Fruit fly (Drosophila melanogaster) whole organism, embryonic: ENCODE results near the gene Hexim.

Experiments used
- Asciz ChIP-seq: fragments of 200-800 bp; sonication (Bioruptor generic); optimal IDR thresholded peaks from 2 replicates; lab custom pipeline; 2017; ENCODE audit warnings: missing biosample characterization, mild to moderate bottlenecking, missing genetic modification characterization, missing genetic modification reagents
- Awh ChIP-seq: fragments of 200-800 bp; sonication (Bioruptor generic); IDR thresholded peaks from 2 replicates; pipeline ENCODE4, ENCODE4 v1.3.6; 2022; ENCODE audit warnings: missing biosample characterization, missing genetic modification characterization
- CG10267 ChIP-seq: fragments of 200-800 bp; sonication (Bioruptor generic); optimal IDR thresholded peaks from 2 replicates; lab custom pipeline; 2018; ENCODE audit warnings: missing biosample characterization, mild to moderate bottlenecking, missing genetic modification characterization, moderate library complexity
- CG11695 ChIP-seq: fragments of 200-800 bp; sonication (Bioruptor generic); IDR thresholded peaks from 3 replicates; pipeline ENCODE4 v1.3.6; 2022; ENCODE audit warnings: missing biosample characterization, missing genetic modification characterization
- CG11696 ChIP-seq: fragments of 200-800 bp; sonication (Bioruptor generic); IDR thresholded peaks from 2 replicates; pipeline ENCODE4 v1.3.6; 2022; ENCODE audit warnings: missing biosample characterization, missing genetic modification characterization
- CG1233 ChIP-seq: fragments of 200-800 bp; sonication (Bioruptor generic); optimal IDR thresholded peaks from 4 replicates; lab custom pipeline; 2018; ENCODE audit warnings: missing biosample characterization, mild to moderate bottlenecking, missing genetic modification characterization
- CG12942 ChIP-seq: fragments of 200-800 bp; sonication (Bioruptor generic); optimal IDR thresholded peaks from 3 replicates; lab custom pipeline; 2016; ENCODE audit warnings: missing biosample characterization, missing genetic modification characterization
- CG13775 ChIP-seq: fragments of 200-800 bp; sonication (Bioruptor generic); optimal IDR thresholded peaks from 3 replicates; lab custom pipeline; 2017; ENCODE audit warnings: missing biosample characterization, mild to moderate bottlenecking, missing genetic modification characterization
- CG15269 ChIP-seq: fragments of 200-800 bp; sonication (Bioruptor generic); optimal IDR thresholded peaks from 2 replicates; lab custom pipeline; 2018; ENCODE audit warnings: missing biosample characterization, mild to moderate bottlenecking, missing genetic modification characterization, moderate library complexity
- CG15514 ChIP-seq: fragments of 200-800 bp; sonication (Bioruptor generic); optimal IDR thresholded peaks from 3 replicates; lab custom pipeline; 2017; ENCODE audit warnings: missing biosample characterization, missing genetic modification characterization, mild to moderate bottlenecking, moderate library complexity, missing genetic modification reagents
- CG15696 ChIP-seq: fragments of 200-800 bp; sonication (Bioruptor generic); optimal IDR thresholded peaks from 2 replicates; lab custom pipeline; 2019; ENCODE audit warnings: missing biosample characterization, mild to moderate bottlenecking, missing genetic modification characterization, moderate library complexity
- CG16863 ChIP-seq: fragments of 200-800 bp; sonication (Bioruptor generic); optimal IDR thresholded peaks from 3 replicates; lab custom pipeline; 2016; ENCODE audit warnings: missing biosample characterization, missing genetic modification characterization
- CG17328 ChIP-seq: fragments of 200-800 bp; sonication (Bioruptor generic); IDR thresholded peaks from 2 replicates; pipeline ENCODE4 v1.3.6; 2022; ENCODE audit warnings: missing biosample characterization, missing genetic modification characterization
- CG1792 ChIP-seq: fragments of 200-800 bp; sonication (Bioruptor generic); optimal IDR thresholded peaks from 2 replicates; lab custom pipeline; 2016; ENCODE audit warnings: missing biosample characterization, missing genetic modification characterization
- CG2116 ChIP-seq: fragments of 200-800 bp; sonication (Bioruptor generic); optimal IDR thresholded peaks from 3 replicates; lab custom pipeline; 2018; ENCODE audit warnings: missing biosample characterization, mild to moderate bottlenecking, missing genetic modification characterization
- CG2712 ChIP-seq: fragments of 200-800 bp; optimal IDR thresholded peaks from 3 replicates; lab custom pipeline; 2019; ENCODE audit warnings: missing biosample characterization, mild to moderate bottlenecking, missing genetic modification characterization, moderate library complexity
- CG2875 ChIP-seq: fragments of 200-800 bp; sonication (Bioruptor generic); optimal IDR thresholded peaks from 2 replicates; lab custom pipeline; 2017; ENCODE audit warnings: missing biosample characterization, mild to moderate bottlenecking, missing genetic modification characterization, missing genetic modification reagents
- CG30403 ChIP-seq: fragments of 200-800 bp; sonication (Bioruptor generic); optimal IDR thresholded peaks from 3 replicates; lab custom pipeline; 2016; ENCODE audit warnings: missing biosample characterization, missing genetic modification characterization
- CG34224 ChIP-seq: fragments of 200-800 bp; sonication (Bioruptor generic); IDR thresholded peaks from 3 replicates; pipeline ENCODE4 v1.3.6; 2022; ENCODE audit warnings: missing biosample characterization, missing genetic modification characterization; ENCODE audit not compliant: partially characterized antibody
- CG3995 ChIP-seq: fragments of 200-800 bp; sonication (Bioruptor generic); optimal IDR thresholded peaks from 3 replicates; lab custom pipeline; 2016; ENCODE audit warnings: missing biosample characterization, missing genetic modification characterization
- CG4360 ChIP-seq: fragments of 200-800 bp; sonication (Bioruptor generic); IDR thresholded peaks from 2 replicates; pipeline ENCODE4 v1.3.6; 2022; ENCODE audit warnings: missing biosample characterization, missing genetic modification characterization
- CG4424 ChIP-seq: fragments of 200-800 bp; sonication (Bioruptor generic); optimal IDR thresholded peaks from 3 replicates; lab custom pipeline; 2016; ENCODE audit warnings: missing biosample characterization, missing genetic modification characterization
- CG6254 ChIP-seq: fragments of 200-800 bp; sonication (Bioruptor generic); optimal IDR thresholded peaks from 3 replicates; lab custom pipeline; 2017; ENCODE audit warnings: mild to moderate bottlenecking, missing biosample characterization, missing genetic modification reagents, missing genetic modification characterization
- CG7556 ChIP-seq: fragments of 200-800 bp; sonication (Bioruptor generic); optimal IDR thresholded peaks from 2 replicates; lab custom pipeline; 2017; ENCODE audit warnings: missing biosample characterization, mild to moderate bottlenecking, missing genetic modification characterization
- CG9727 ChIP-seq: fragments of 200-800 bp; sonication (Bioruptor generic); optimal IDR thresholded peaks from 3 replicates; lab custom pipeline; 2017; ENCODE audit warnings: missing biosample characterization, mild to moderate bottlenecking, missing genetic modification characterization
- Dip3 ChIP-seq: fragments of 200-800 bp; sonication (Bioruptor generic); optimal IDR thresholded peaks from 3 replicates; lab custom pipeline; 2016; ENCODE audit warnings: missing biosample characterization, missing genetic modification characterization
- E2f2 ChIP-seq: fragments of 200-800 bp; sonication (Bioruptor generic); IDR thresholded peaks from 2 replicates; pipeline ENCODE4 v1.3.6; 2022; ENCODE audit warnings: missing biosample characterization, missing genetic modification characterization
- Ets65A ChIP-seq: fragments of 200-800 bp; sonication (Bioruptor generic); peaks from one replicate; lab custom pipeline; 2016; ENCODE audit warnings: missing biosample characterization, missing genetic modification characterization
- HHEX ChIP-seq: fragments of 200-800 bp; sonication (Bioruptor generic); optimal IDR thresholded peaks from 3 replicates; lab custom pipeline; 2017; ENCODE audit warnings: missing biosample characterization, mild to moderate bottlenecking, missing genetic modification characterization, missing genetic modification reagents
- HLH4C ChIP-seq: fragments of 200-800 bp; sonication (Bioruptor generic); IDR thresholded peaks from 3 replicates; pipeline ENCODE4 v1.3.6; 2022; ENCODE audit warnings: missing biosample characterization, missing genetic modification characterization; ENCODE audit not compliant: partially characterized antibody
- Hmx ChIP-seq: fragments of 200-800 bp; sonication (Bioruptor generic); optimal IDR thresholded peaks from 2 replicates; lab custom pipeline; 2016; ENCODE audit warnings: missing biosample characterization, missing genetic modification characterization
- Kr ChIP-seq: fragments of 200-800 bp; sonication (Bioruptor generic); optimal IDR thresholded peaks from 2 replicates; lab custom pipeline; 2017; ENCODE audit warnings: missing biosample characterization, mild to moderate bottlenecking, missing genetic modification characterization
- Max ChIP-seq: fragments of 200-800 bp; sonication (Bioruptor generic); optimal IDR thresholded peaks from 2 replicates; lab custom pipeline; 2016; ENCODE audit warnings: missing biosample characterization, mild to moderate bottlenecking, missing genetic modification characterization
- Meics ChIP-seq: fragments of 200-800 bp; sonication (Bioruptor generic); optimal IDR thresholded peaks from 2 replicates; lab custom pipeline; 2017; ENCODE audit warnings: missing biosample characterization, mild to moderate bottlenecking, missing genetic modification characterization
- Usf ChIP-seq: fragments of 200-800 bp; sonication (Bioruptor generic); optimal IDR thresholded peaks from 2 replicates; lab custom pipeline; 2017; ENCODE audit warnings: missing genotype, missing biosample characterization, missing genetic modification characterization
- bcd ChIP-seq: fragments of 200-800 bp; sonication (Bioruptor generic); optimal IDR thresholded peaks from 2 replicates; lab custom pipeline; 2017; ENCODE audit warnings: missing biosample characterization, mild to moderate bottlenecking, missing genetic modification characterization
- btn ChIP-seq: fragments of 200-800 bp; sonication (Bioruptor generic); optimal IDR thresholded peaks from 2 replicates; lab custom pipeline; 2016; ENCODE audit warnings: missing biosample characterization, missing genetic modification characterization
- crc ChIP-seq: fragments of 200-800 bp; sonication (Bioruptor generic); optimal IDR thresholded peaks from 2 replicates; lab custom pipeline; 2016; ENCODE audit warnings: missing biosample characterization, missing genetic modification characterization
- dmrt11E ChIP-seq: fragments of 200-800 bp; sonication (Bioruptor generic); optimal IDR thresholded peaks from 3 replicates; lab custom pipeline; 2018; ENCODE audit warnings: missing biosample characterization, mild to moderate bottlenecking, missing genetic modification characterization, moderate library complexity
- dpn ChIP-seq, 2 experiments: fragments of 200-800 bp; sonication (Bioruptor generic); optimal IDR thresholded peaks; 3 replicates each; lab custom pipeline; 2016; ENCODE audit warnings: missing biosample characterization in 2 of 2, missing genetic modification characterization in 2 of 2
- ftz-f1 ChIP-seq: fragments of 200-800 bp; sonication (Bioruptor generic); optimal IDR thresholded peaks from 2 replicates; lab custom pipeline; 2016; ENCODE audit warnings: missing biosample characterization, missing genetic modification characterization
- ken ChIP-seq: fragments of 200-800 bp; sonication (Bioruptor generic); IDR thresholded peaks from 3 replicates; pipeline ENCODE4 v1.3.6; 2022; ENCODE audit warnings: missing biosample characterization, missing genetic modification characterization
- nom ChIP-seq: fragments of 200-800 bp; sonication (Bioruptor generic); optimal IDR thresholded peaks from 2 replicates; lab custom pipeline; 2017; ENCODE audit warnings: missing biosample characterization, missing genetic modification characterization, mild to moderate bottlenecking, moderate library complexity, missing genetic modification reagents
- pho ChIP-seq: fragments of 200-800 bp; sonication (Bioruptor generic); optimal IDR thresholded peaks from 2 replicates; lab custom pipeline; 2016; ENCODE audit warnings: missing biosample characterization, missing genetic modification characterization
- pros ChIP-seq: fragments of 200-800 bp; sonication (Bioruptor generic); optimal IDR thresholded peaks from 3 replicates; lab custom pipeline; 2019; ENCODE audit warnings: missing biosample characterization, mild to moderate bottlenecking, missing genetic modification characterization, moderate library complexity
- sens ChIP-seq: fragments of 200-800 bp; sonication (Bioruptor generic); peaks from one replicate; lab custom pipeline; 2016; ENCODE audit warnings: missing biosample characterization, missing genetic modification characterization
- ttk ChIP-seq: fragments of 200-800 bp; sonication (Bioruptor generic); IDR thresholded peaks from 2 replicates; pipeline ENCODE4 v2.1.2; 2022; ENCODE audit warnings: missing biosample characterization, missing genetic modification characterization
- unpg ChIP-seq: fragments of 200-800 bp; sonication (Bioruptor generic); optimal IDR thresholded peaks from 3 replicates; lab custom pipeline; 2018; ENCODE audit warnings: missing biosample characterization, mild to moderate bottlenecking, missing genetic modification characterization, moderate library complexity

Gene Hexim

dm6 chr3R:14649307-14650239 lies 9.7 kb upstream of the Hexim start (continued):
- TF ChIP-seq CG11695 (0 out of 3 replicates have a peak, but pooled peaks have one; percentile 22), HHEX (GFP tag; lab: Kevin White, UChicago) (no peak), CG16863 (GFP tag; lab: Kevin White, UChicago) (peak; percentile 14), CG15696 (tag; lab: Kevin White, UChicago) (no peak), crc (GFP tag; lab: Kevin White, UChicago) (peak; percentile 13), Hmx (GFP tag; lab: Kevin White, UChicago) (peak; percentile 51), Meics (GFP tag; lab: Kevin White, UChicago) (no peak), unpg (GFP tag; lab: Kevin White, UChicago) (no peak), dpn (GFP tag; optimal IDR thresholded peaks at IDR 0.05; lab: Kevin White, UChicago) (peak in 1 of 2 experiments; percentile 21), CG9727 (peak; percentile 58), CG7556 (peak; percentile 43), CG12942 (GFP tag; lab: Kevin White, UChicago) (no peak), CG2875 (GFP tag; lab: Kevin White, UChicago) (peak; percentile 11), dmrt11E (tag; lab: Kevin White, UChicago) (peak; percentile 11), bcd (GFP tag; lab: Kevin White, UChicago) (peak; percentile 19), CG3995 (GFP tag; lab: Kevin White, UChicago) (peak; percentile 9), CG11696 (GFP tag; lab: Robert Waterston, UW) (peak; percentile 71; the same call in 1 of the 2 replicates), Ets65A (GFP tag; lab: Kevin White, UChicago) (peak; percentile 83), CG6254 (GFP tag; lab: Kevin White, UChicago) (peak; percentile 2), CG2712 (tag; lab: Kevin White, UChicago) (peak; percentile 16), CG4424 (GFP tag; lab: Kevin White, UChicago) (peak; percentile 8), CG4360 (GFP tag; lab: Robert Waterston, UW) (0 out of 2 replicates have a peak, but pooled peaks have one; percentile 34), Usf (GFP tag; lab: Kevin White, UChicago) (peak; percentile 6), pho (GFP tag; lab: Kevin White, UChicago) (no peak), Max (GFP tag; lab: Kevin White, UChicago) (peak; percentile 12), ftz-f1 (GFP tag; lab: Kevin White, UChicago) (peak; percentile 8), sens (GFP tag; lab: Kevin White, UChicago) (peak; percentile 89), pros (GFP tag; lab: Kevin White, UChicago) (peak; percentile 32), CG17328 (GFP tag; lab: Robert Waterston, UW) (0 out of 2 replicates have a peak, but pooled peaks have one; percentile 7), Awh (GFP tag; lab: Robert Waterston, UW) (no peak), E2f2 (GFP tag; lab: Robert Waterston, UW) (peak; percentile 9; the same call in 1 of the 2 replicates), nom (peak; percentile 50), Dip3 (GFP tag; lab: Kevin White, UChicago) (peak; percentile 2), CG15514 (no peak), Asciz (GFP tag; lab: Kevin White, UChicago) (peak; percentile 24), CG15269 (tag; lab: Kevin White, UChicago) (no peak), CG1233 (GFP tag; lab: Kevin White, UChicago) (no peak), CG34224 (GFP tag; lab: Robert Waterston, UW) (no peak), CG30403 (peak; percentile 14), ken (GFP tag; lab: Robert Waterston, UW) (0 out of 3 replicates have a peak, but pooled peaks have one; percentile 13), Kr (GFP tag; lab: Kevin White, UChicago) (peak; percentile 37), CG13775 (GFP tag; lab: Kevin White, UChicago) (peak; percentile 11), HLH4C (GFP tag; lab: Robert Waterston, UW) (no peak), CG2116 (GFP tag; lab: Kevin White, UChicago) (peak; percentile 3), CG10267 (tag; lab: Kevin White, UChicago) (peak; percentile 4), CG1792 (GFP tag; lab: Kevin White, UChicago) (peak; percentile 18), ttk (GFP tag; lab: Robert Waterston, UW) (peak; percentile 10; the same call in 1 of the 2 replicates), btn (no peak)
